Worm (Caenorhabditis elegans) whole organism, L1 larva: ENCODE results near the gene C50F4.10.
A peak's percentile ranks its signal among the peaks of the same experiment; 100 is the strongest.

Experiments
- C16A3.4 ChIP-seq: fragments of 150-350 bp; optimal IDR thresholded peaks from 2 replicates; lab custom pipeline; 2014; ENCODE audit warnings: missing biosample characterization, missing genetic modification characterization
- C34B4.2 ChIP-seq: sonication (generic microtip); optimal IDR thresholded peaks from 2 replicates; lab custom pipeline; 2017; ENCODE audit warnings: mild to moderate bottlenecking, missing genetic modification characterization, missing compliant biosample characterization
- F16B12.6 ChIP-seq: fragments of 150-350 bp; optimal IDR thresholded peaks from 2 replicates; lab custom pipeline; 2014; ENCODE audit warnings: missing biosample characterization, missing genetic modification characterization
- Y116A8C.19 ChIP-seq: sonication (generic microtip); optimal IDR thresholded peaks from 2 replicates; lab custom pipeline; 2016; ENCODE audit warnings: missing compliant biosample characterization, missing genetic modification characterization, borderline replicate concordance
- alr-1 ChIP-seq: fragments of 200-800 bp; sonication (Bioruptor generic); optimal IDR thresholded peaks from 2 replicates; lab custom pipeline; 2018; ENCODE audit warnings: borderline replicate concordance, mild to moderate bottlenecking, missing genetic modification characterization, missing compliant biosample characterization
- aly-2 ChIP-seq: fragments of 150-350 bp; optimal IDR thresholded peaks from 2 replicates; lab custom pipeline; 2014; ENCODE audit warnings: missing biosample characterization, missing genetic modification characterization
- ama-1 ChIP-seq: fragments of 150-350 bp; optimal IDR thresholded peaks from 2 replicates; lab custom pipeline; 2014
- ceh-63 ChIP-seq: fragments of 200-800 bp; sonication (Bioruptor generic); optimal IDR thresholded peaks from 2 replicates; lab custom pipeline; 2018; ENCODE audit warnings: mild to moderate bottlenecking, missing genetic modification characterization, missing compliant biosample characterization
- ceh-8 ChIP-seq: fragments of 200-800 bp; sonication (Bioruptor generic); optimal IDR thresholded peaks from 2 replicates; lab custom pipeline; 2018; ENCODE audit warnings: mild to moderate bottlenecking, missing genetic modification characterization, moderate library complexity, missing compliant biosample characterization
- ceh-88 ChIP-seq: fragments of 200-800 bp; sonication (Bioruptor generic); IDR thresholded peaks from 2 replicates; pipeline ENCODE4 v1.3.6; 2022; ENCODE audit warnings: missing genetic modification characterization, missing compliant biosample characterization
- ceh-90 ChIP-seq: sonication (generic microtip); optimal IDR thresholded peaks from 2 replicates; lab custom pipeline; 2016; ENCODE audit warnings: missing genetic modification characterization, missing compliant biosample characterization
- egl-13 ChIP-seq: sonication (generic microtip); optimal IDR thresholded peaks from 2 replicates; lab custom pipeline; 2016; ENCODE audit warnings: missing genotype, missing genetic modification reagents, missing genetic modification characterization, missing compliant biosample characterization
- elt-2 ChIP-seq: sonication (generic microtip); optimal IDR thresholded peaks from 2 replicates; lab custom pipeline; 2016; ENCODE audit warnings: missing genetic modification characterization, mild to moderate bottlenecking, inconsistent platforms, missing compliant biosample characterization, missing genetic modification reagents
- elt-3 ChIP-seq, 6 experiments: fragments of 150-350 bp in 1 of 6; sonication (generic microtip); optimal IDR thresholded peaks; 2 replicates each; lab custom pipeline; 2017 to 2018; ENCODE audit warnings: missing biosample characterization in 6 of 6, missing genetic modification characterization in 6 of 6, inconsistent platforms in 1 of 6
- fkh-10 ChIP-seq: sonication (generic microtip); optimal IDR thresholded peaks from 2 replicates; lab custom pipeline; 2017; ENCODE audit warnings: missing biosample characterization, missing genetic modification reagents, missing genetic modification characterization
- fkh-8 ChIP-seq: sonication (generic microtip); optimal IDR thresholded peaks from 2 replicates; lab custom pipeline; 2016; ENCODE audit warnings: mild to moderate bottlenecking, missing genetic modification characterization, missing compliant biosample characterization
- fos-1 ChIP-seq: fragments of 150-350 bp; optimal IDR thresholded peaks from 2 replicates; lab custom pipeline; 2014; ENCODE audit warnings: missing biosample characterization, missing genetic modification characterization
- grh-1 ChIP-seq: fragments of 200-800 bp; sonication (Bioruptor generic); IDR thresholded peaks from 2 replicates; pipeline ENCODE4 v1.3.6; 2022; ENCODE audit warnings: missing genetic modification reagents, missing genetic modification characterization, missing compliant biosample characterization
- hlh-4 ChIP-seq: sonication (generic microtip); optimal IDR thresholded peaks from 2 replicates; lab custom pipeline; 2016; ENCODE audit warnings: mild to moderate bottlenecking, missing genetic modification characterization, missing compliant biosample characterization
- isw-1 ChIP-seq: fragments of 200-800 bp; sonication (Bioruptor generic); IDR thresholded peaks from 2 replicates; pipeline ENCODE4 v1.3.6; 2022; ENCODE audit warnings: missing genetic modification characterization, missing compliant biosample characterization
- jun-1 ChIP-seq: fragments of 150-350 bp; optimal IDR thresholded peaks from 2 replicates; lab custom pipeline; 2014; ENCODE audit warnings: missing biosample characterization, missing genetic modification reagents, missing genetic modification characterization
- lin-13 ChIP-seq: fragments of 150-350 bp; optimal IDR thresholded peaks from 2 replicates; lab custom pipeline; 2014; ENCODE audit warnings: missing biosample characterization, missing genetic modification reagents, missing genetic modification characterization
- lin-14 ChIP-seq: fragments of 200-800 bp; sonication (Bioruptor generic); optimal IDR thresholded peaks from 2 replicates; lab custom pipeline; 2018; ENCODE audit warnings: mild to moderate bottlenecking, missing genetic modification characterization, moderate library complexity, missing compliant biosample characterization
- lin-15B ChIP-seq: fragments of 150-350 bp; sonication (generic microtip); optimal IDR thresholded peaks from 3 replicates; lab custom pipeline; 2014; ENCODE audit warnings: missing biosample characterization, missing genetic modification characterization
- lin-35 ChIP-seq, 2 experiments: fragments of 150-350 bp; optimal IDR thresholded peaks; 2 replicates each; lab custom pipeline; 2014; ENCODE audit warnings: missing biosample characterization in 2 of 2, missing genetic modification characterization in 2 of 2, missing genetic modification reagents in 2 of 2
- lir-3 ChIP-seq: sonication (generic microtip); optimal IDR thresholded peaks from 2 replicates; lab custom pipeline; 2016; ENCODE audit warnings: mild to moderate bottlenecking, missing genetic modification characterization, moderate library complexity, missing compliant biosample characterization; ENCODE audit not compliant: poor library complexity
- lsy-2 ChIP-seq, 2 experiments: fragments of 150-350 bp; optimal IDR thresholded peaks; 2 replicates each; lab custom pipeline; 2014; ENCODE audit warnings: missing biosample characterization in 2 of 2, missing genetic modification characterization in 2 of 2
- mab-9 ChIP-seq: fragments of 200-800 bp; sonication (Bioruptor generic); IDR thresholded peaks from 2 replicates; pipeline ENCODE4 v1.3.6; 2022; ENCODE audit warnings: missing genetic modification reagents, missing genetic modification characterization, missing compliant biosample characterization
- mep-1 ChIP-seq: fragments of 150-350 bp; optimal IDR thresholded peaks from 2 replicates; lab custom pipeline; 2014; ENCODE audit warnings: missing biosample characterization, missing genetic modification characterization
- nhr-20 ChIP-seq: sonication (generic microtip); optimal IDR thresholded peaks from 2 replicates; lab custom pipeline; 2016; ENCODE audit warnings: mild to moderate bottlenecking, missing genetic modification characterization, missing compliant biosample characterization
- nhr-237 ChIP-seq: fragments of 150-350 bp; optimal IDR thresholded peaks from 2 replicates; lab custom pipeline; 2014; ENCODE audit warnings: missing biosample characterization, missing genetic modification characterization
- nhr-28 ChIP-seq: fragments of 150-350 bp; optimal IDR thresholded peaks from 2 replicates; lab custom pipeline; 2014; ENCODE audit warnings: missing biosample characterization, missing genetic modification characterization
- nhr-47 ChIP-seq: sonication (generic microtip); optimal IDR thresholded peaks from 2 replicates; lab custom pipeline; 2016; ENCODE audit warnings: mild to moderate bottlenecking, missing genetic modification characterization, moderate library complexity, missing compliant biosample characterization
- nhr-71 ChIP-seq: sonication (generic microtip); optimal IDR thresholded peaks from 2 replicates; lab custom pipeline; 2016; ENCODE audit warnings: mild to moderate bottlenecking, missing genetic modification characterization, moderate library complexity, missing compliant biosample characterization
- nhr-76 ChIP-seq: sonication (generic microtip); optimal IDR thresholded peaks from 2 replicates; lab custom pipeline; 2017; ENCODE audit warnings: missing biosample characterization, missing genetic modification characterization
- nhr-77 ChIP-seq: fragments of 150-350 bp; optimal IDR thresholded peaks from 2 replicates; lab custom pipeline; 2014; ENCODE audit warnings: missing biosample characterization, missing genetic modification characterization
- nhr-84 ChIP-seq: sonication (generic microtip); optimal IDR thresholded peaks from 2 replicates; lab custom pipeline; 2017; ENCODE audit warnings: missing biosample characterization, missing genetic modification characterization
- nhr-90 ChIP-seq: sonication (generic microtip); optimal IDR thresholded peaks from 2 replicates; lab custom pipeline; 2016; ENCODE audit warnings: mild to moderate bottlenecking, missing genetic modification characterization, missing compliant biosample characterization; ENCODE audit not compliant: poor library complexity
- pax-3 ChIP-seq: fragments of 200-800 bp; sonication (Bioruptor generic); optimal IDR thresholded peaks from 2 replicates; lab custom pipeline; 2018; ENCODE audit warnings: mild to moderate bottlenecking, missing genetic modification characterization, moderate library complexity, missing compliant biosample characterization
- rnt-1 ChIP-seq: sonication (generic microtip); optimal IDR thresholded peaks from 2 replicates; lab custom pipeline; 2016; ENCODE audit warnings: mild to moderate bottlenecking, missing genetic modification characterization, moderate library complexity, missing compliant biosample characterization
- snpc-4 ChIP-seq: fragments of 150-350 bp; optimal IDR thresholded peaks from 2 replicates; lab custom pipeline; 2014; ENCODE audit warnings: missing biosample characterization, missing genetic modification characterization
- sptf-1 ChIP-seq: fragments of 150-350 bp; optimal IDR thresholded peaks from 2 replicates; lab custom pipeline; 2014; ENCODE audit warnings: missing biosample characterization, missing genetic modification characterization
- sup-37 ChIP-seq: fragments of 200-800 bp; sonication (Bioruptor generic); optimal IDR thresholded peaks from 2 replicates; lab custom pipeline; 2018; ENCODE audit warnings: mild to moderate bottlenecking, missing genetic modification characterization, missing compliant biosample characterization
- tbx-2 ChIP-seq: sonication (generic microtip); optimal IDR thresholded peaks from 2 replicates; lab custom pipeline; 2016; ENCODE audit warnings: missing genetic modification characterization, missing compliant biosample characterization
- tlp-1 ChIP-seq: fragments of 150-350 bp; optimal IDR thresholded peaks from 2 replicates; lab custom pipeline; 2014; ENCODE audit warnings: missing biosample characterization, missing genetic modification characterization
- unc-86 ChIP-seq: sonication (generic microtip); optimal IDR thresholded peaks from 2 replicates; lab custom pipeline; 2016; ENCODE audit warnings: missing genetic modification characterization, missing compliant biosample characterization
- vab-15 ChIP-seq: sonication (generic microtip); optimal IDR thresholded peaks from 2 replicates; lab custom pipeline; 2017; ENCODE audit warnings: missing genotype, mild to moderate bottlenecking, missing genetic modification characterization, missing compliant biosample characterization
- zip-4 ChIP-seq: fragments of 200-800 bp; sonication (Bioruptor generic); optimal IDR thresholded peaks from 2 replicates; lab custom pipeline; 2018; ENCODE audit warnings: mild to moderate bottlenecking, missing genetic modification characterization, moderate library complexity, missing compliant biosample characterization
- ztf-11 ChIP-seq, 2 experiments: sonication (generic microtip); optimal IDR thresholded peaks; 2 replicates each; lab custom pipeline; 2016 to 2017; ENCODE audit warnings: missing genetic modification characterization in 2 of 2, missing biosample characterization in 1 of 2, missing compliant biosample characterization in 1 of 2

The C50F4.10 gene

ce11 chrV:9549459-9549858 lies 18.1 kb upstream of the C50F4.10 start, which contains the start of gene nstp-10 (continued):
- TF ChIP-seq lin-15B (tag; lab: Kevin White, UChicago), result peak; percentile 31
- TF ChIP-seq lsy-2 (tag; optimal IDR thresholded peaks at IDR 0.05; lab: Kevin White, UChicago), result peak; percentile 62 to 79
- TF ChIP-seq tlp-1 (tag; lab: Kevin White, UChicago), result no peak
- TF ChIP-seq aly-2, result no peak
- no peak for TF ChIP-seq lir-3 (tag; lab: Kevin White, UChicago)
- TF ChIP-seq nhr-237, result no peak
- TF ChIP-seq elt-2 (tag; lab: Kevin White, UChicago), result no peak
- TF ChIP-seq mab-9 (GFP tag; lab: Robert Waterston, UW), result no peak
- TF ChIP-seq unc-86 (tag; lab: Kevin White, UChicago), result peak; percentile 35
- peak; percentile 73 for TF ChIP-seq F16B12.6

- TF ChIP-seq mab-9 (GFP tag; lab: Robert Waterston, UW) (peak; percentile 93), ceh-88 (peak; percentile 99), hlh-4 (no peak), tlp-1 (tag; lab: Kevin White, UChicago) (no peak), lin-35 (GFP tag; optimal IDR thresholded peaks at IDR 0.05; lab: Kevin White, UChicago) (peak; percentile 89 to 95), nhr-28 (peak; percentile 65), ceh-90 (tag; lab: Kevin White, UChicago) (peak; percentile 22), ceh-8 (GFP tag; lab: Kevin White, UChicago) (peak; percentile 96), aly-2 (peak; percentile 90), C34B4.2 (peak; percentile 62), nhr-237 (peak; percentile 97), lin-13 (GFP tag; lab: Kevin White, UChicago) (peak; percentile 98), grh-1 (GFP tag; lab: Robert Waterston, UW) (peak; percentile 98), nhr-84 (tag; lab: Kevin White, UChicago) (peak; percentile 60), nhr-47 (peak; percentile 99), Y116A8C.19 (tag; lab: Kevin White, UChicago) (no peak), ceh-63 (GFP tag; lab: Kevin White, UChicago) (peak; percentile 43), nhr-90 (peak; percentile 99), rnt-1 (peak; percentile 98), zip-4 (GFP tag; lab: Kevin White, UChicago) (peak; percentile 92), lsy-2 (tag; optimal IDR thresholded peaks at IDR 0.05; lab: Kevin White, UChicago) (peak; percentile 95 to 97), snpc-4 (peak; percentile 93), nhr-77 (tag; lab: Kevin White, UChicago) (peak; percentile 99), fkh-8 (tag; lab: Kevin White, UChicago) (peak; percentile 100), tbx-2 (tag; lab: Kevin White, UChicago) (peak; percentile 98), fkh-10 (peak; percentile 99), lin-14 (GFP tag; lab: Kevin White, UChicago) (peak; percentile 100), sup-37 (GFP tag; lab: Kevin White, UChicago) (peak; percentile 92), unc-86 (tag; lab: Kevin White, UChicago) (peak; percentile 98), sptf-1 (tag; lab: Kevin White, UChicago) (no peak), nhr-20 (tag; lab: Kevin White, UChicago) (peak; percentile 99), elt-3 (tag; optimal IDR thresholded peaks at IDR 0.05; lab: Kevin White, UChicago) (peak; percentile 78 to 99 (median 98)), ztf-11 (tag; optimal IDR thresholded peaks at IDR 0.05; lab: Kevin White, UChicago) (peak in 1 of 2 experiments; percentile 89), C16A3.4 (tag; lab: Kevin White, UChicago) (peak; percentile 99), fos-1 (tag; lab: Kevin White, UChicago) (peak; percentile 97), lir-3 (tag; lab: Kevin White, UChicago) (peak; percentile 92), lin-15B (tag; lab: Kevin White, UChicago) (peak; percentile 92), isw-1 (peak; percentile 95), vab-15 (peak; percentile 74), ama-1 (lab: Kevin White, UChicago) (peak; percentile 90), jun-1 (peak; percentile 99), nhr-71 (tag; lab: Kevin White, UChicago) (peak; percentile 99), mep-1 (tag; lab: Kevin White, UChicago) (peak; percentile 99), pax-3 (tag; lab: Kevin White, UChicago) (peak; percentile 99), egl-13 (tag; lab: Kevin White, UChicago) (peak; percentile 99), alr-1 (tag; lab: Kevin White, UChicago) (no peak), nhr-76 (peak; percentile 94)
These were observed 15.5 kb upstream of the C50F4.10 start, which contains the start of gene his-37 for ce11 chrV:9546860-9547269. his-37 (plus strand) TSS chrV:9547105.
